Worm (Caenorhabditis elegans) whole organism, L3 larva: ENCODE data around the gene F11A5.17.

Experiments used
- jun-1 ChIP-seq: fragments of 150-350 bp; optimal IDR thresholded peaks from 2 replicates; lab custom pipeline; 2014; ENCODE audit warnings: missing biosample characterization, missing genetic modification reagents, missing genetic modification characterization
- lin-39 ChIP-seq: fragments of 150-350 bp; optimal IDR thresholded peaks from 2 replicates; lab custom pipeline; 2018; ENCODE audit warnings: missing biosample characterization, missing genetic modification reagents, missing genetic modification characterization
- nhr-11 ChIP-seq: fragments of 150-350 bp; optimal IDR thresholded peaks from 2 replicates; lab custom pipeline; 2014; ENCODE audit warnings: missing biosample characterization, missing genetic modification characterization
- nhr-237 ChIP-seq: fragments of 150-350 bp; optimal IDR thresholded peaks from 2 replicates; lab custom pipeline; 2014; ENCODE audit warnings: missing biosample characterization, missing genetic modification characterization
- nhr-77 ChIP-seq: fragments of 150-350 bp; optimal IDR thresholded peaks from 2 replicates; lab custom pipeline; 2014; ENCODE audit warnings: missing biosample characterization, missing genetic modification characterization
- sea-2 ChIP-seq: fragments of 150-350 bp; sonication (generic microtip); optimal IDR thresholded peaks from 4 replicates; lab custom pipeline; 2014; ENCODE audit warnings: missing biosample characterization, missing genetic modification reagents, missing genetic modification characterization
- unc-62 ChIP-seq: fragments of 150-350 bp; sonication (generic microtip); optimal IDR thresholded peaks from 4 replicates; lab custom pipeline; 2014; ENCODE audit warnings: missing biosample characterization, missing genetic modification reagents, missing genetic modification characterization
- zag-1 ChIP-seq: fragments of 150-350 bp; optimal IDR thresholded peaks from 2 replicates; lab custom pipeline; 2014; ENCODE audit warnings: missing biosample characterization, missing genetic modification characterization
- ztf-11 ChIP-seq: fragments of 150-350 bp; optimal IDR thresholded peaks from 2 replicates; lab custom pipeline; 2014; ENCODE audit warnings: missing biosample characterization, missing genetic modification characterization

- TF ChIP-seq jun-1 (tag; lab: Kevin White, UChicago), result no peak
- no peak for TF ChIP-seq zag-1 (tag; lab: Kevin White, UChicago)
- no peak for TF ChIP-seq unc-62 (GFP tag; lab: Kevin White, UChicago)
- no peak for TF ChIP-seq sea-2 (GFP tag; lab: Kevin White, UChicago)
- no peak for TF ChIP-seq lin-39 (tag; lab: Kevin White, UChicago)
- no peak for TF ChIP-seq nhr-77 (tag; lab: Kevin White, UChicago)
- TF ChIP-seq ztf-11 (tag; lab: Kevin White, UChicago), result no peak
- TF ChIP-seq nhr-237 (tag; lab: Kevin White, UChicago), result no peak
- TF ChIP-seq nhr-11 (tag; lab: Kevin White, UChicago), result no peak
Observed at ce11 chrV:16175757-16176156, 26.1 kb upstream of the F11A5.17 start, which contains the start of gene cyp-33D1.
